Worm (Caenorhabditis elegans): ENCODE data around the gene clec-129.

- no peak for TF ChIP-seq him-1 (tag; optimal IDR thresholded peaks at IDR 0.05)
- TF ChIP-seq dao-5 (tag; optimal IDR thresholded peaks at IDR 0.05): no peak
- TF ChIP-seq W03F9.2 (tag; optimal IDR thresholded peaks at IDR 0.05): no peak
These were observed 50.7 kb downstream of the clec-129 start, which contains the start of gene M151.7 for ce11 chrII:3622014-3622413.

Data from whole organism, L4/young adult.